Fruit fly (Drosophila melanogaster) whole organism, adult: ENCODE results near the gene CG13280.

Source experiments
- CG11617 ChIP-seq: fragments of 200-800 bp; sonication (Bioruptor generic); optimal IDR thresholded peaks from 2 replicates; lab custom pipeline; 2017; ENCODE audit warnings: mild to moderate bottlenecking, missing biosample characterization, missing genetic modification reagents, missing genetic modification characterization
- CG12768 ChIP-seq: fragments of 200-800 bp; sonication (Bioruptor generic); optimal IDR thresholded peaks from 2 replicates; lab custom pipeline; 2017; ENCODE audit warnings: missing biosample characterization, missing genetic modification characterization, mild to moderate bottlenecking, moderate library complexity, missing genetic modification reagents
- CG14711 ChIP-seq: fragments of 200-800 bp; sonication (Bioruptor generic); optimal IDR thresholded peaks from 2 replicates; lab custom pipeline; 2018; ENCODE audit warnings: missing biosample characterization, mild to moderate bottlenecking, missing genetic modification characterization, moderate library complexity
- CG1620 ChIP-seq: fragments of 200-800 bp; sonication (Bioruptor generic); optimal IDR thresholded peaks from 2 replicates; lab custom pipeline; 2016; ENCODE audit warnings: missing biosample characterization, missing genetic modification characterization
- CG33017 ChIP-seq: fragments of 200-800 bp; sonication (Bioruptor generic); optimal IDR thresholded peaks from 2 replicates; lab custom pipeline; 2018; ENCODE audit warnings: missing biosample characterization, mild to moderate bottlenecking, missing genetic modification characterization, moderate library complexity
- CG5204 ChIP-seq: fragments of 200-800 bp; sonication (Bioruptor generic); optimal IDR thresholded peaks from 2 replicates; lab custom pipeline; 2016; ENCODE audit warnings: missing biosample characterization, missing genetic modification characterization
- CG7045 ChIP-seq: fragments of 200-800 bp; sonication (Bioruptor generic); optimal IDR thresholded peaks from 2 replicates; lab custom pipeline; 2017; ENCODE audit warnings: missing biosample characterization, mild to moderate bottlenecking, missing genetic modification characterization
- CG7101 ChIP-seq: fragments of 200-800 bp; sonication (Bioruptor generic); optimal IDR thresholded peaks from 2 replicates; lab custom pipeline; 2018; ENCODE audit warnings: missing biosample characterization, mild to moderate bottlenecking, missing genetic modification characterization, moderate library complexity
- Clk ChIP-seq: fragments of 200-800 bp; sonication (Bioruptor generic); optimal IDR thresholded peaks from 2 replicates; lab custom pipeline; 2017; ENCODE audit warnings: missing biosample characterization, missing genetic modification characterization
- Crg-1 ChIP-seq: fragments of 200-800 bp; sonication (Bioruptor generic); optimal IDR thresholded peaks from 2 replicates; lab custom pipeline; 2016; ENCODE audit warnings: missing biosample characterization, missing genetic modification characterization
- Hr96 ChIP-seq: fragments of 200-800 bp; sonication (Bioruptor generic); optimal IDR thresholded peaks from 2 replicates; lab custom pipeline; 2016; ENCODE audit warnings: missing biosample characterization, missing genetic modification characterization
- Mnt ChIP-seq: fragments of 200-800 bp; sonication (Bioruptor generic); optimal IDR thresholded peaks from 2 replicates; lab custom pipeline; 2016; ENCODE audit warnings: missing biosample characterization, mild to moderate bottlenecking, missing genetic modification characterization
- bab1 ChIP-seq: fragments of 200-800 bp; sonication (Bioruptor generic); optimal IDR thresholded peaks from 3 replicates; lab custom pipeline; 2019; ENCODE audit warnings: missing biosample characterization, mild to moderate bottlenecking, missing genetic modification characterization, moderate library complexity
- cic ChIP-seq: fragments of 200-800 bp; sonication (Bioruptor generic); optimal IDR thresholded peaks from 2 replicates; lab custom pipeline; 2017; ENCODE audit warnings: missing biosample characterization, mild to moderate bottlenecking, missing genetic modification characterization, moderate library complexity
- cnc ChIP-seq, 2 experiments: fragments of >200 bp; optimal IDR thresholded peaks; 2 replicates each; lab custom pipeline; 2017
- kay ChIP-seq: fragments of 200-800 bp; sonication (Bioruptor generic); peaks from one replicate; lab custom pipeline; 2016; ENCODE audit warnings: missing biosample characterization, missing genetic modification characterization, borderline replicate concordance
- ovo ChIP-seq: fragments of 200-800 bp; sonication (Bioruptor generic); optimal IDR thresholded peaks from 2 replicates; lab custom pipeline; 2016; ENCODE audit warnings: missing biosample characterization, missing genetic modification characterization
- pad ChIP-seq: fragments of 200-800 bp; sonication (Bioruptor generic); optimal IDR thresholded peaks from 3 replicates; lab custom pipeline; 2017; ENCODE audit warnings: missing biosample characterization, missing genetic modification characterization, mild to moderate bottlenecking, moderate library complexity, missing genetic modification reagents
- tj ChIP-seq: fragments of 200-800 bp; sonication (Bioruptor generic); optimal IDR thresholded peaks from 3 replicates; lab custom pipeline; 2017; ENCODE audit warnings: missing biosample characterization, mild to moderate bottlenecking, missing genetic modification characterization, moderate library complexity
- toe ChIP-seq: fragments of 200-800 bp; sonication (Bioruptor generic); optimal IDR thresholded peaks from 2 replicates; lab custom pipeline; 2016; ENCODE audit warnings: missing biosample characterization, missing genetic modification characterization

CG13280 gene

dm6 chr2L:16843336-16843735 is 22.4 kb upstream of the CG13280 start:
- peak; percentile 53 for TF ChIP-seq kay (GFP tag; lab: Kevin White, UChicago)
- TF ChIP-seq CG33017, result no peak

dm6 chr2L:16842505-16842904 is 21.6 kb upstream of the CG13280 start:
- TF ChIP-seq Clk (GFP tag; lab: Kevin White, UChicago), result no peak
- TF ChIP-seq Hr96 (GFP tag; lab: Kevin White, UChicago), result no peak

- TF ChIP-seq CG14711 (tag; lab: Kevin White, UChicago) (no peak), CG33017 (no peak), toe (GFP tag; lab: Kevin White, UChicago) (no peak), ovo (GFP tag; lab: Kevin White, UChicago) (no peak), Mnt (GFP tag; lab: Kevin White, UChicago) (no peak), Crg-1 (no peak), kay (GFP tag; lab: Kevin White, UChicago) (no peak), pad (GFP tag; lab: Kevin White, UChicago) (no peak), Hr96 (GFP tag; lab: Kevin White, UChicago) (no peak), CG1620 (GFP tag; lab: Kevin White, UChicago) (no peak), CG12768 (no peak), CG11617 (GFP tag; lab: Kevin White, UChicago) (no peak), cic (no peak), CG7101 (no peak)
Measured at dm6 chr2L:16839665-16840064, 18.8 kb upstream of the CG13280 start.

- TF ChIP-seq cic, result no peak
- peak; percentile 1 for TF ChIP-seq kay (GFP tag; lab: Kevin White, UChicago)
Measured at dm6 chr2L:16837672-16838071, 16.8 kb upstream of the CG13280 start, which contains the start of the genes SclA and SclB. Gene SclA (plus strand): TSS chr2L:16837972. Gene SclB (plus strand): TSS chr2L:16837972.

- TF ChIP-seq ovo (GFP tag; lab: Kevin White, UChicago), result no peak
- no peak for TF ChIP-seq cnc (optimal IDR thresholded peaks at IDR 0.05; lab: Kevin White, UChicago)
- no peak for TF ChIP-seq toe (GFP tag; lab: Kevin White, UChicago)
- TF ChIP-seq pad (GFP tag; lab: Kevin White, UChicago), result no peak
- TF ChIP-seq CG7045 (GFP tag; lab: Kevin White, UChicago), result no peak
- no peak for TF ChIP-seq CG11617 (GFP tag; lab: Kevin White, UChicago)
- no peak for TF ChIP-seq CG14711 (tag; lab: Kevin White, UChicago)
- no peak for TF ChIP-seq CG7101
Measured at dm6 chr2L:16837158-16837557, 16.3 kb upstream of the CG13280 start, which contains the start of gene Nepl9. Gene Nepl9 (minus strand): TSS chr2L:16837258.

dm6 chr2L:16834402-16834801 is 13.5 kb upstream of the CG13280 start, which contains the start of gene CG13282:
Gene CG13282 (minus strand): TSS chr2L:16834502.
- no peak for TF ChIP-seq Clk (GFP tag; lab: Kevin White, UChicago)
- TF ChIP-seq toe (GFP tag; lab: Kevin White, UChicago), result no peak
- TF ChIP-seq Hr96 (GFP tag; lab: Kevin White, UChicago), result no peak
- TF ChIP-seq tj (GFP tag; lab: Kevin White, UChicago), result no peak
- no peak for TF ChIP-seq Mnt (GFP tag; lab: Kevin White, UChicago)
- no peak for TF ChIP-seq CG33017

- TF ChIP-seq Mnt (GFP tag; lab: Kevin White, UChicago) (peak; percentile 65), toe (GFP tag; lab: Kevin White, UChicago) (peak; percentile 10), kay (GFP tag; lab: Kevin White, UChicago) (no peak), CG14711 (tag; lab: Kevin White, UChicago) (peak; percentile 40), tj (GFP tag; lab: Kevin White, UChicago) (peak; percentile 3), CG11617 (GFP tag; lab: Kevin White, UChicago) (no peak), CG5204 (GFP tag; lab: Kevin White, UChicago) (no peak), CG1620 (GFP tag; lab: Kevin White, UChicago) (no peak), bab1 (GFP tag; lab: Kevin White, UChicago) (peak; percentile 6), pad (GFP tag; lab: Kevin White, UChicago) (no peak)
Measured at dm6 chr2L:16826872-16827506, 6.1 kb upstream of the CG13280 start, which contains the start of gene AspRS-m. Gene AspRS-m (plus strand): TSS chr2L:16827078.

- TF ChIP-seq Clk (GFP tag; lab: Kevin White, UChicago) (no peak), bab1 (GFP tag; lab: Kevin White, UChicago) (peak; percentile 10), Mnt (GFP tag; lab: Kevin White, UChicago) (peak; percentile 53), CG1620 (GFP tag; lab: Kevin White, UChicago) (no peak), CG11617 (GFP tag; lab: Kevin White, UChicago) (peak; percentile 7), Crg-1 (peak; percentile 12), kay (GFP tag; lab: Kevin White, UChicago) (no peak), cic (no peak)
Measured at dm6 chr2L:16824905-16825333, 4.0 kb upstream of the CG13280 start, which contains the start of gene Cse1. Gene Cse1 (minus strand): TSS chr2L:16825207.
